Fruit fly (Drosophila melanogaster) whole organism, adult: Measurements from ENCODE around the gene dysf.

Experiments
- CG11617 ChIP-seq: fragments of 200-800 bp; sonication (Bioruptor generic); optimal IDR thresholded peaks from 2 replicates; lab custom pipeline; 2017; ENCODE audit warnings: mild to moderate bottlenecking, missing biosample characterization, missing genetic modification reagents, missing genetic modification characterization
- CG12768 ChIP-seq: fragments of 200-800 bp; sonication (Bioruptor generic); optimal IDR thresholded peaks from 2 replicates; lab custom pipeline; 2017; ENCODE audit warnings: missing biosample characterization, missing genetic modification characterization, mild to moderate bottlenecking, moderate library complexity, missing genetic modification reagents
- CG14711 ChIP-seq: fragments of 200-800 bp; sonication (Bioruptor generic); optimal IDR thresholded peaks from 2 replicates; lab custom pipeline; 2018; ENCODE audit warnings: missing biosample characterization, mild to moderate bottlenecking, missing genetic modification characterization, moderate library complexity
- CG1620 ChIP-seq: fragments of 200-800 bp; sonication (Bioruptor generic); optimal IDR thresholded peaks from 2 replicates; lab custom pipeline; 2016; ENCODE audit warnings: missing biosample characterization, missing genetic modification characterization
- CG33017 ChIP-seq: fragments of 200-800 bp; sonication (Bioruptor generic); optimal IDR thresholded peaks from 2 replicates; lab custom pipeline; 2018; ENCODE audit warnings: missing biosample characterization, mild to moderate bottlenecking, missing genetic modification characterization, moderate library complexity
- CG5204 ChIP-seq: fragments of 200-800 bp; sonication (Bioruptor generic); optimal IDR thresholded peaks from 2 replicates; lab custom pipeline; 2016; ENCODE audit warnings: missing biosample characterization, missing genetic modification characterization
- CG7045 ChIP-seq: fragments of 200-800 bp; sonication (Bioruptor generic); optimal IDR thresholded peaks from 2 replicates; lab custom pipeline; 2017; ENCODE audit warnings: missing biosample characterization, mild to moderate bottlenecking, missing genetic modification characterization
- CG7101 ChIP-seq: fragments of 200-800 bp; sonication (Bioruptor generic); optimal IDR thresholded peaks from 2 replicates; lab custom pipeline; 2018; ENCODE audit warnings: missing biosample characterization, mild to moderate bottlenecking, missing genetic modification characterization, moderate library complexity
- Clk ChIP-seq: fragments of 200-800 bp; sonication (Bioruptor generic); optimal IDR thresholded peaks from 2 replicates; lab custom pipeline; 2017; ENCODE audit warnings: missing biosample characterization, missing genetic modification characterization
- Crg-1 ChIP-seq: fragments of 200-800 bp; sonication (Bioruptor generic); optimal IDR thresholded peaks from 2 replicates; lab custom pipeline; 2016; ENCODE audit warnings: missing biosample characterization, missing genetic modification characterization
- Hr96 ChIP-seq: fragments of 200-800 bp; sonication (Bioruptor generic); optimal IDR thresholded peaks from 2 replicates; lab custom pipeline; 2016; ENCODE audit warnings: missing biosample characterization, missing genetic modification characterization
- Mnt ChIP-seq: fragments of 200-800 bp; sonication (Bioruptor generic); optimal IDR thresholded peaks from 2 replicates; lab custom pipeline; 2016; ENCODE audit warnings: missing biosample characterization, mild to moderate bottlenecking, missing genetic modification characterization
- bab1 ChIP-seq: fragments of 200-800 bp; sonication (Bioruptor generic); optimal IDR thresholded peaks from 3 replicates; lab custom pipeline; 2019; ENCODE audit warnings: missing biosample characterization, mild to moderate bottlenecking, missing genetic modification characterization, moderate library complexity
- cic ChIP-seq: fragments of 200-800 bp; sonication (Bioruptor generic); optimal IDR thresholded peaks from 2 replicates; lab custom pipeline; 2017; ENCODE audit warnings: missing biosample characterization, mild to moderate bottlenecking, missing genetic modification characterization, moderate library complexity
- cnc ChIP-seq, 2 experiments: fragments of >200 bp; optimal IDR thresholded peaks; 2 replicates each; lab custom pipeline; 2017
- kay ChIP-seq: fragments of 200-800 bp; sonication (Bioruptor generic); peaks from one replicate; lab custom pipeline; 2016; ENCODE audit warnings: missing biosample characterization, missing genetic modification characterization, borderline replicate concordance
- ovo ChIP-seq: fragments of 200-800 bp; sonication (Bioruptor generic); optimal IDR thresholded peaks from 2 replicates; lab custom pipeline; 2016; ENCODE audit warnings: missing biosample characterization, missing genetic modification characterization
- pad ChIP-seq: fragments of 200-800 bp; sonication (Bioruptor generic); optimal IDR thresholded peaks from 3 replicates; lab custom pipeline; 2017; ENCODE audit warnings: missing biosample characterization, missing genetic modification characterization, mild to moderate bottlenecking, moderate library complexity, missing genetic modification reagents
- tj ChIP-seq: fragments of 200-800 bp; sonication (Bioruptor generic); optimal IDR thresholded peaks from 3 replicates; lab custom pipeline; 2017; ENCODE audit warnings: missing biosample characterization, mild to moderate bottlenecking, missing genetic modification characterization, moderate library complexity
- toe ChIP-seq: fragments of 200-800 bp; sonication (Bioruptor generic); optimal IDR thresholded peaks from 2 replicates; lab custom pipeline; 2016; ENCODE audit warnings: missing biosample characterization, missing genetic modification characterization

Gene dysf

DNA sequence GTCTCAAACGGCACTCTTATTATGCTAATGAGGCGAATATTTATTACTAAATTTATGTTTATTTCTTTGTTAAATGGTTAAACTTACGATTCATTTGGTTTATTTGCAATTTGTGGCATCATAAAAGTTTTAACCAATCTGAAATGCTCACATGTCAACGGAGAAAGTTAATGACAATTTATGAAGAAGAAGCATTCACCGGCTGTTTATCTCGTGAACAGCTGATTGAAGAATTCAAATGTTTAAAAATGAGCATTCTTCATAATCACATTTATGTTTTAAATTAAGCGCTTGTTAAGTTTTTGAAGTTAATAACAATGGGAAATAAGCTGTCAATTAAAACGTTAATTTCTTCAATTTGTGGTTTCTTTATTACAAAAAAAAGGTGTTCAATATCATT, 40.4 kb downstream of the dysf start, which contains the start of the genes PIG-P and Tcs6:
PIG-P (minus strand) TSS at position 158 of the 400 bp plus-strand sequence.
Tcs6 (minus strand) TSS at position 158 of the 400 bp plus-strand sequence.
- TF ChIP-seq bab1 (peak; percentile 27), Crg-1 (GFP tag; lab: Kevin White, UChicago) (no peak), Hr96 (GFP tag; lab: Kevin White, UChicago) (no peak), CG7101 (tag; lab: Kevin White, UChicago) (no peak), Mnt (GFP tag; lab: Kevin White, UChicago) (peak; percentile 17), tj (GFP tag; lab: Kevin White, UChicago) (no peak), CG14711 (tag; lab: Kevin White, UChicago) (no peak)

DNA sequence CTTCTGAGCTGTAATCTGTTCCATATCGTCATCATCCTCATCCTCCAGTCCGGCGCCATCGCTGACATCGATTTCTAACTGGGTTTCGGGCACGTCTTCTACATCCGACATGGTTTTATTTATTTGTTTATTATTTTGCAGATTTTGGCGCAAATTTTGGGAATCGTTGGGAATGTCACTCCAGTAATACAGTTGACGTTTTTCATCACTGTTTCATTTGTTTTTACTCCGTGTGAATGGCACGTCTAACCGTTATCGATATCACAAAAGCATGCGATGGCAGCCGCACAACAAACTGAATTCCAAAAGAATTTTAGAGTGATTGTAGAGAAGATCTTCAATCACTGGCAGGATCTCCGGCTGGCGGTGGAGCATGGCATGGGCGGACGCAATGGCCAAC, 42.1 kb downstream of the dysf start, which contains the start of the genes Sld5 and CG14543:
Sld5 (minus strand) TSS at position 167 of the 400 bp plus-strand sequence.
CG14543 (plus strand) TSS at position 250 of the 400 bp plus-strand sequence.
- TF ChIP-seq Mnt (GFP tag; lab: Kevin White, UChicago) (peak; percentile 85), bab1 (peak; percentile 15), pad (GFP tag; lab: Kevin White, UChicago) (peak; percentile 24), Crg-1 (GFP tag; lab: Kevin White, UChicago) (peak; percentile 28), ovo (GFP tag; lab: Kevin White, UChicago) (peak; percentile 29), kay (GFP tag; lab: Kevin White, UChicago) (no peak), CG7101 (tag; lab: Kevin White, UChicago) (peak; percentile 52), CG1620 (GFP tag; lab: Kevin White, UChicago) (peak; percentile 21), CG14711 (tag; lab: Kevin White, UChicago) (no peak)

DNA sequence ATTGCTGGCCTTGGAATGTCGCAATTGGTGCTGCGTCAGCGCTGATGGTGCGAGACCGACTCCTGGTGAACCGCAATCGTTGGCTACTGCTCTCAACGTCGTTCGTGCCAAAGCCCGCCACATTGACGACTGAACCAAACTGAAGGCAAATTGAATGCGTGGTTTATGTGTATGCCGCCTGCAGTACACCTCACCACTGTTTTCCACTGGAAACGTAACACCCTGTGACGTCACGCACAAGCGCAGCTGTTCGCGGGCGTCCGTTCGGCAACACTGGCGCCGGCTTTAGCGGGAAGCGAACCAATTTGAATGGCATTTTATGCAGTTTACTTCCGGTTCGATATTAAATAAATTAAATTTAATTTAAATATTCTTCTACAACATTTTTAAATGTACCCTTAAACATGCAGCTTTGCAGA, 43.3 kb downstream of the dysf start, which contains the start of gene Cmpk:
Cmpk (minus strand) TSS at position 225 of the 419 bp plus-strand sequence.
- TF ChIP-seq ovo (GFP tag; lab: Kevin White, UChicago) (peak; percentile 51), kay (GFP tag; lab: Kevin White, UChicago) (no peak), CG33017 (tag; lab: Kevin White, UChicago) (peak; percentile 87), toe (GFP tag; lab: Kevin White, UChicago) (peak; percentile 56), bab1 (peak; percentile 90), Hr96 (GFP tag; lab: Kevin White, UChicago) (peak; percentile 73), CG11617 (peak; percentile 77), CG7045 (GFP tag; lab: Kevin White, UChicago) (peak; percentile 68), Crg-1 (GFP tag; lab: Kevin White, UChicago) (peak; percentile 95), cic (GFP tag; lab: Kevin White, UChicago) (peak; percentile 84), CG12768 (peak; percentile 87), CG5204 (GFP tag; lab: Kevin White, UChicago) (no peak), CG1620 (GFP tag; lab: Kevin White, UChicago) (peak; percentile 82), Clk (GFP tag; lab: Kevin White, UChicago) (peak; percentile 37), tj (GFP tag; lab: Kevin White, UChicago) (peak; percentile 99), CG7101 (tag; lab: Kevin White, UChicago) (peak; percentile 94), Mnt (GFP tag; lab: Kevin White, UChicago) (peak; percentile 90), cnc (optimal IDR thresholded peaks at IDR 0.05; lab: Kevin White, UChicago) (no peak), CG14711 (tag; lab: Kevin White, UChicago) (peak; percentile 77), pad (GFP tag; lab: Kevin White, UChicago) (peak; percentile 84)

DNA sequence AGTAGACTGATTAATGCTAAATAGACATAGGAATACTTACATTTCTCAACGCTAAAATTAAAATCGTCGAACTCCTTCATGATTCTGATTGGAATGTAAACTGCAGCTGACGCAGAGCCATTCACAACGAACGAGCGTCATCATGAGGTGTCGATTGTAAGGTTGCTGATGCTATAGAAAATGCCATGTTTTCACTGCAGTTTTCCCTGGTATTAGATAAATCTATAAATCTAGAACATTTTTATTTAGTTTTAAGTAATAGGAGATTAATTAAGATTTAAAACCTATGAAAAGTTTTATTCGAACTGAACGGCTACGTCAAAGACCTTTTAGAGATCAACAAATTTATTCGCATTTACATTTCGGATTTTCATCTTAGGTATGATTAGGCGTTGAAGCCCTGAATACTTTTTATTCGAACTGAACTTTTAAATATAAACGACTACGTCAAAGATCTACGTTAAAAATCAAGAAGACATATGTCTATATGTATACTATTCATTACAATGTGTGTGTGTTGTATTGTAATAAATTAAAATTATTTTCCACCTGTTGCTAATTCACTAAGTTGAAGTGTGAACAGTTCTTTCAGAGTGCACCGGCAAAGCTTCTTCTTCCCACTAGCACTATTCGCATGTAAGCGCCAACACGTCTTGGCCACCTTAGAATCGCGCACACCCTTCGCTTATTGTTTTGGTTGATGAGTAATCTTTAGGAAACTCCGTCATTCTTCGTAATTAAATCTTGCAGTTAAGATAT, 46.2 kb downstream of the dysf start, which contains the start of the genes Exo84 and Vps2:
Exo84 (minus strand) TSS at position 108 of the 759 bp plus-strand sequence.
Vps2 (plus strand) TSS at position 672 of the 759 bp plus-strand sequence.
- TF ChIP-seq Hr96 (GFP tag; lab: Kevin White, UChicago) (no peak), CG7101 (tag; lab: Kevin White, UChicago) (peak; percentile 17), CG12768 (peak; percentile 39), CG7045 (GFP tag; lab: Kevin White, UChicago) (peak; percentile 48), Crg-1 (GFP tag; lab: Kevin White, UChicago) (no peak), CG11617 (peak; percentile 52), CG33017 (tag; lab: Kevin White, UChicago) (no peak), Clk (GFP tag; lab: Kevin White, UChicago) (no peak), bab1 (no peak), CG14711 (tag; lab: Kevin White, UChicago) (no peak), ovo (GFP tag; lab: Kevin White, UChicago) (peak; percentile 54), CG5204 (GFP tag; lab: Kevin White, UChicago) (no peak), Mnt (GFP tag; lab: Kevin White, UChicago) (no peak), CG1620 (GFP tag; lab: Kevin White, UChicago) (peak; percentile 68), kay (GFP tag; lab: Kevin White, UChicago) (peak; percentile 86), cic (GFP tag; lab: Kevin White, UChicago) (no peak), toe (GFP tag; lab: Kevin White, UChicago) (no peak), tj (GFP tag; lab: Kevin White, UChicago) (no peak), pad (GFP tag; lab: Kevin White, UChicago) (peak; percentile 27), cnc (optimal IDR thresholded peaks at IDR 0.05; lab: Kevin White, UChicago) (no peak)
